Worm (Caenorhabditis elegans) whole organism, midembryonic: ENCODE data around the gene gfi-1.

ENCODE experiments used
- cog-1 ChIP-seq: sonication (generic microtip); optimal IDR thresholded peaks from 2 replicates; lab custom pipeline; 2016; ENCODE audit warnings: missing genetic modification characterization, missing compliant biosample characterization
- flt-1 ChIP-seq: fragments of 200-800 bp; sonication (Bioruptor generic); IDR thresholded peaks from 2 replicates; pipeline ENCODE4 v1.3.6; 2022; ENCODE audit warnings: missing genetic modification characterization, missing compliant biosample characterization
- klf-2 ChIP-seq: fragments of 200-800 bp; sonication (Bioruptor generic); conservative IDR thresholded peaks from 2 replicates; pipeline ENCODE4 v1.3.6; 2022; ENCODE audit warnings: missing genetic modification reagents, missing genetic modification characterization, missing compliant biosample characterization
- med-1 ChIP-seq: sonication (generic microtip); optimal IDR thresholded peaks from 2 replicates; lab custom pipeline; 2017; ENCODE audit warnings: missing genetic modification characterization, mild to moderate bottlenecking, missing compliant biosample characterization, antibody characterized with exemption, missing genetic modification reagents; ENCODE audit not compliant: insufficient read depth
- ref-1 ChIP-seq: fragments of 200-800 bp; sonication (Bioruptor generic); conservative IDR thresholded peaks from 2 replicates; pipeline ENCODE4 v1.3.6; 2022; ENCODE audit warnings: missing genetic modification reagents, missing genetic modification characterization, missing compliant biosample characterization
- tab-1 ChIP-seq: fragments of 200-800 bp; sonication (Bioruptor generic); IDR thresholded peaks from 2 replicates; pipeline ENCODE4 v1.3.6; 2022; ENCODE audit warnings: missing genetic modification characterization, missing compliant biosample characterization
- ztf-23 ChIP-seq: fragments of 200-800 bp; sonication (Bioruptor generic); IDR thresholded peaks from 2 replicates; pipeline ENCODE4 v1.3.6; 2022; ENCODE audit warnings: missing genetic modification reagents, missing genetic modification characterization, missing compliant biosample characterization
- ztf-29 ChIP-seq: fragments of 200-800 bp; sonication (Bioruptor generic); IDR thresholded peaks from 2 replicates; pipeline ENCODE4 v1.3.6; 2022; ENCODE audit warnings: missing genetic modification reagents, missing genetic modification characterization, missing compliant biosample characterization

DNA sequence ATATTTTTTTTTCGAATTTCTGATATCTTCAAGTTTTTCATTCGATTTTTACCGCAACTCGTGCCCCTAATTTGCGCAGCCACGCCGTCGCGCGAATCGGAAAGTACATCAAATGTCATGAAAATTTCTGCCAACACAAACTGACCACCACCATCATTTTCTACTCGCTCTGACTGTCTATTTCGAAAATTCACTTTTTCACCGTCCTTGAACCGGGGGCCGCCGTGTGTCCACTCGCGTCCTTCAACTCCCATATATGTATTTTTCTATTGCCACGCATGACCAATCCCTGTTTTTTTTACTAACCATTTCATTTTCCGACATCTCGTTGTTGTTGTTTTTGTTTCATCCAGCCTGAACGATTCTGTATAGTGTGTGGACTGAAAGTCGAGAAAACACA, 50.1 kb downstream of the gfi-1 start:
- TF ChIP-seq ref-1 (GFP tag; lab: Robert Waterston, UW) (no peak), ztf-23 (GFP tag; lab: Robert Waterston, UW) (no peak), med-1 (GFP tag; lab: Kevin White, UChicago) (no peak), cog-1 (no peak), tab-1 (no peak), flt-1 (no peak), klf-2 (GFP tag; lab: Robert Waterston, UW) (no peak), ztf-29 (GFP tag; lab: Robert Waterston, UW) (no peak)
